Worm (Caenorhabditis elegans): Measurements from ENCODE around the gene R07A4.2.

- TF ChIP-seq unc-39 (tag; optimal IDR thresholded peaks at IDR 0.05) (no peak), lin-13 (GFP tag; optimal IDR thresholded peaks at IDR 0.05) (no peak), ztf-11 (tag; optimal IDR thresholded peaks at IDR 0.05) (no peak), lin-11 (tag; optimal IDR thresholded peaks at IDR 0.05) (no peak), elt-3 (tag; optimal IDR thresholded peaks at IDR 0.05) (no peak), ama-1 (optimal IDR thresholded peaks at IDR 0.05) (no peak), nhr-237 (tag; optimal IDR thresholded peaks at IDR 0.05) (no peak), nhr-10 (tag; optimal IDR thresholded peaks at IDR 0.05) (no peak), dmd-4 (tag; optimal IDR thresholded peaks at IDR 0.05) (no peak), snpc-4 (tag; optimal IDR thresholded peaks at IDR 0.05) (no peak), fos-1 (tag; optimal IDR thresholded peaks at IDR 0.05) (peak; percentile 25), egl-27 (tag; optimal IDR thresholded peaks at IDR 0.05) (peak; percentile 14)
Observed at ce11 chrX:10767669-10768068, 21.4 kb upstream of the R07A4.2 start.

Measured in whole organism, L2 larva.